Fruit fly (Drosophila melanogaster): ENCODE results near the gene CG3793.
"Not testable (repeated sequence)": the region's sequence is repeated elsewhere in the genome, so short reads cannot be mapped to it uniquely, and the experiment has no call there.

CG3793 gene

DNA sequence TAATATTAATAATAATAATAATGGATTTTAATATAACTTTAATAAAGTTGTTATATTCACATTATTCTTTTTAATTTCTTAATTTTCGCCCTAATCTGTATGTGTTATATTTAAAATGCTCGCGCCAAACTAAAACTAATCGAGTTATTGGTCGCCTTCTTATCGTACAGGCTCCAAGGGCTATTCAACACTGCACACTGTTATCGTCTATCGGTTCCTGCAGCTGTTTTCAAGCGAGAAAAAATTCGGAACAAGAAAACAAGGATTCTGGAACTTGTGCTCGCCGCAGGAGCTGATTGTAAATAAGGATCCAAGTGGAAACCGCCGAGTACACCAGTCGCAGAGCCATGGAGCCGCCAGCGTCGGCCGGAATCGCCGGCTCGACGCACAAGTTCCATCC, at the start of gene CG3793:
TSS of gene CG3793 (plus strand) at position 192 of the 400 bp plus-strand sequence.
- no peak for TF ChIP-seq Pif1B (GFP tag; optimal IDR thresholded peaks at IDR 0.05)
- no peak for TF ChIP-seq rn (GFP tag; IDR thresholded peaks at IDR 0.05)
- TF ChIP-seq fd96Ca (GFP tag; IDR thresholded peaks at IDR 0.05): no peak
- TF ChIP-seq CG4496 (GFP tag; IDR thresholded peaks at IDR 0.05): no peak
- no peak for TF ChIP-seq CG14655 (GFP tag; optimal IDR thresholded peaks at IDR 0.05)
- TF ChIP-seq CG15710 (tag; optimal IDR thresholded peaks at IDR 0.05): no peak
- TF ChIP-seq CG12605 (GFP tag; IDR thresholded peaks at IDR 0.05): no peak
- TF ChIP-seq EcR (GFP tag; optimal IDR thresholded peaks at IDR 0.05): no peak
- no peak for TF ChIP-seq Ets98B (GFP tag; IDR thresholded peaks at IDR 0.05)

DNA sequence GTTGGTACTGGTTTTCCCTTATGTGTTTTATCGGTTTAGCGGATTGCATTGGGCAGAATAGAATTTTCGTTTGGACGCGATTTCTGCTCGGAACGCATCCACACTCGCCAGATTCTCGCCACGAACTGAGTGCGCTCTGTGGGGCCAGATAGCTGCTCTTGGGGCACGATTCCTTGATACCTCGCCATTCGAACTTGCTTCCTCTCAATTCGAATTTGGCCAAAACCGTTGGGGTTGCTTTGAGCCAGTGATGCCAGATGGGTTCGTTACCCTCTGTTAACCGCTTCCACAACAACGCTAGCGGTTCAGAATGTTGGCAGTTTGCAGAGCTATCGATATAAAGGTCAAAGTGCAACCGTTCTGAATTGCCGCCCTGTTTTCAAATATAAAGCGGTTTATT, 45.8 kb upstream of the CG3793 start, which contains the start of gene stol:
TSS of gene stol (minus strand) at position 101 of the 400 bp plus-strand sequence.
- not testable (repeated sequence) for TF ChIP-seq Snoo (tag; optimal IDR thresholded peaks at IDR 0.05); fd96Ca (GFP tag; IDR thresholded peaks at IDR 0.05); Pif1B (GFP tag; optimal IDR thresholded peaks at IDR 0.05)

DNA sequence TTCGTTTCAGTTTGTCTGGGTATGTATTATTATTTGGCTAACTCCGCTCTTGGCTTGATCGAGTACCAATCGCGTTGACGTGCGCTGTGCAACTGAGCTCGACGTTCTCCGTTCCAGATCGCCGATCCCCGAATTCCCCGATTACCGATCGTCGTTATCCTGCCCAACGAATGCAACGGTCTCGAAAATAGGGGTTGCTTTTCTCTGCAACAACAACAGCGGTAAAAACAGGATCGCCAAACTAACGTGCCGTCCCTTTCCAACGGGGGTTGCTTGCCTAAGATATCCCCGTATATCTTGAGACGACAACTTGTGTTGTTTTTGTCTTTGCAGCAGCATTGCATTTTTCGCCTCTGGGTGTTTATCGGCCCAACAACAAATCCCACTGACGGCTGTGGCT, 32.3 kb upstream of the CG3793 start:
- TF ChIP-seq CG12605 (GFP tag; IDR thresholded peaks at IDR 0.05) (no peak), Pif1A (GFP tag; optimal IDR thresholded peaks at IDR 0.05) (no peak), D1 (tag; optimal IDR thresholded peaks at IDR 0.05) (no peak), rn (GFP tag; IDR thresholded peaks at IDR 0.05) (no peak), CG34367 (tag; optimal IDR thresholded peaks at IDR 0.05) (no peak), gl (tag; optimal IDR thresholded peaks at IDR 0.05) (no peak), CG8301 (tag; optimal IDR thresholded peaks at IDR 0.05) (no peak), CG15710 (tag; optimal IDR thresholded peaks at IDR 0.05) (no peak), CG10348 (GFP tag; IDR thresholded peaks at IDR 0.05) (no peak), CG13204 (GFP tag; optimal IDR thresholded peaks at IDR 0.05) (no peak), fd96Ca (GFP tag; IDR thresholded peaks at IDR 0.05) (no peak), CG32121 (GFP tag; IDR thresholded peaks at IDR 0.05) (no peak), CG4496 (GFP tag; IDR thresholded peaks at IDR 0.05) (no peak), CG14655 (GFP tag; optimal IDR thresholded peaks at IDR 0.05) (no peak), Snoo (tag; optimal IDR thresholded peaks at IDR 0.05) (no peak)

DNA sequence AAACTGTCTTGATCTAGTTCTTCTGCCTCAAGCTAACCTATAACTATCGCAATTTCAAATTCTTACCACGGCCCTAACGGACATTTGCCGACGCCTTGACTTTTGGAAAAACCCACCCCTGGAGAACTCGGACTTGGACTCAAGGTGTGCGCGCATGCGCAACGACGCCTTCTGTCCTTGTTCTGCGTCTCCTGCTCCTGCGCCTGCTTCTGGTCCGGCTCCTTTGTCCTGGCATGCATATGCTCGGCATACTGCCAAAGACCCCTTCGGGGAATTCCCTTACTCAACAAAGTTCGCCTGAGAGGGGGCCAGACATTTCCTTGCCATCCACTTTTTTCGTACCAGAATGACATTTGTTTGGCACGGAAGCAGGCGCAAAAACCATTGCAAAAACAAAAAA, 28.1 kb upstream of the CG3793 start:
- TF ChIP-seq CG8301 (tag; optimal IDR thresholded peaks at IDR 0.05): no peak
- TF ChIP-seq CG4496 (GFP tag; IDR thresholded peaks at IDR 0.05): no peak
- TF ChIP-seq CG13204 (GFP tag; optimal IDR thresholded peaks at IDR 0.05): no peak
- no peak for TF ChIP-seq fd96Ca (GFP tag; IDR thresholded peaks at IDR 0.05)
- TF ChIP-seq Ets98B (GFP tag; IDR thresholded peaks at IDR 0.05): no peak
- 0 out of 2 replicates have a peak, but pooled peaks have one; percentile 14 for TF ChIP-seq CG10348 (GFP tag; IDR thresholded peaks at IDR 0.05)

DNA sequence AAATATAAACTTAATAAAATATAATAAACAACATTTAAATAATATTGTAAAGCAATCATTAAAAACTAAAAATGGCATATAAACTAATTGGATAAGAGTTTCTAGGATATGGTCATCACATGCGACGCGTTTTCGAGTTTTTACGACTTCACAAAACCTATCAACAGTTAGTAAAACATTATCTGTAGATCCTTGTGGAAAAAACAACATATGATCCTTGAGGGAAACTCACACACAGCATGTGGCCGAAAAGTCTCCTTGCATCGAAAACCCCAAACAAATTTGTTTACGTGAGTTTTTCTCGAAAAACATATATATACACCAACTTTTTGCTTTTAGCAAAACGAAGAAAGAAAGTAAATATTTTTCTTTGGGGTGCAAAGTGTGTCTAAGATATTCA, 23.1 kb upstream of the CG3793 start:
- TF ChIP-seq CG8159 (tag; optimal IDR thresholded peaks at IDR 0.05): no peak
- TF ChIP-seq EcR (GFP tag; optimal IDR thresholded peaks at IDR 0.05): no peak
- no peak for TF ChIP-seq Snoo (tag; optimal IDR thresholded peaks at IDR 0.05)
- no peak for TF ChIP-seq Pif1B (GFP tag; optimal IDR thresholded peaks at IDR 0.05)
- no peak for TF ChIP-seq CG13204 (GFP tag; optimal IDR thresholded peaks at IDR 0.05)
- no peak for TF ChIP-seq CG32121 (GFP tag; IDR thresholded peaks at IDR 0.05)
- TF ChIP-seq CG4496 (GFP tag; IDR thresholded peaks at IDR 0.05): no peak
- no peak for TF ChIP-seq CG14655 (GFP tag; optimal IDR thresholded peaks at IDR 0.05)
- no peak for TF ChIP-seq Pif1A (GFP tag; optimal IDR thresholded peaks at IDR 0.05)
- TF ChIP-seq gl (tag; optimal IDR thresholded peaks at IDR 0.05): no peak
- no peak for TF ChIP-seq CG12605 (GFP tag; IDR thresholded peaks at IDR 0.05)
- no peak for TF ChIP-seq fd96Ca (GFP tag; IDR thresholded peaks at IDR 0.05)
- TF ChIP-seq Ets98B (GFP tag; IDR thresholded peaks at IDR 0.05): no peak
- no peak for TF ChIP-seq CG17806 (tag; optimal IDR thresholded peaks at IDR 0.05)
- no peak for TF ChIP-seq CG8301 (tag; optimal IDR thresholded peaks at IDR 0.05)
- TF ChIP-seq CG15710 (tag; optimal IDR thresholded peaks at IDR 0.05): no peak
- TF ChIP-seq CG34367 (tag; optimal IDR thresholded peaks at IDR 0.05): no peak
- TF ChIP-seq CG9948 (tag; optimal IDR thresholded peaks at IDR 0.05): no peak
- TF ChIP-seq CG10348 (GFP tag; IDR thresholded peaks at IDR 0.05): no peak

- no peak for TF ChIP-seq Pif1B (GFP tag; optimal IDR thresholded peaks at IDR 0.05)
- TF ChIP-seq CG8301 (tag; optimal IDR thresholded peaks at IDR 0.05): no peak
- TF ChIP-seq fd96Ca (GFP tag; IDR thresholded peaks at IDR 0.05): no peak
- TF ChIP-seq EcR (GFP tag; optimal IDR thresholded peaks at IDR 0.05): no peak
- TF ChIP-seq CG9948 (tag; optimal IDR thresholded peaks at IDR 0.05): no peak
- no peak for TF ChIP-seq CG34367 (tag; optimal IDR thresholded peaks at IDR 0.05)
- no peak for TF ChIP-seq CG10348 (GFP tag; IDR thresholded peaks at IDR 0.05)
- TF ChIP-seq rn (GFP tag; IDR thresholded peaks at IDR 0.05): no peak
- no peak for TF ChIP-seq Pif1A (GFP tag; optimal IDR thresholded peaks at IDR 0.05)
- TF ChIP-seq CG32121 (GFP tag; IDR thresholded peaks at IDR 0.05): no peak
- TF ChIP-seq CG17806 (tag; optimal IDR thresholded peaks at IDR 0.05): no peak
- no peak for TF ChIP-seq CG4496 (GFP tag; IDR thresholded peaks at IDR 0.05)
- TF ChIP-seq CG14655 (GFP tag; optimal IDR thresholded peaks at IDR 0.05): no peak
- no peak for TF ChIP-seq Ets98B (GFP tag; IDR thresholded peaks at IDR 0.05)
- TF ChIP-seq CG12605 (GFP tag; IDR thresholded peaks at IDR 0.05): no peak
- TF ChIP-seq CG15710 (tag; optimal IDR thresholded peaks at IDR 0.05): no peak
- no peak for TF ChIP-seq CG8159 (tag; optimal IDR thresholded peaks at IDR 0.05)
- no peak for TF ChIP-seq CG13204 (GFP tag; optimal IDR thresholded peaks at IDR 0.05)
- no peak for TF ChIP-seq gl (tag; optimal IDR thresholded peaks at IDR 0.05)
- TF ChIP-seq Snoo (tag; optimal IDR thresholded peaks at IDR 0.05): no peak
Observed at dm6 chr2L:15741418-15741817, 22.6 kb upstream of the CG3793 start.

DNA sequence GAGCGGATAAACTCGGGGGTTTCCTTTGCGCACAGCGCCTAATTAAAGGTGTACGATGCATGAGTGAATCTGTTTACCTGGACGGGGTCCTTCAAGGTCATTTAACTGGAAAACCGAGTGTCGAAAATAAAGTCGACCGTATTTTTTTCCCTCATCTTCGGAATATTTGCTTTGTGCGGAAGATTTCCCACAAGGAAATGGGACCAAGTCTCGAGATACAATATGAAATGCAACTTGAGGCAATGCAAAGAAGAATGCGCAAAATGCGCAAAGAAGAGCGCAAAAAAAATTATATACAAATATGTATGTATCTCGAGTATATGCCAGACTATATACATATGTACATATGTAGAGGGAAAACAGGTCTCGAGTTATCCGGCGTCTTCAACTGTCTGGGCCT, 21.0 kb upstream of the CG3793 start:
- TF ChIP-seq Snoo (tag; optimal IDR thresholded peaks at IDR 0.05) (no peak), CG4496 (GFP tag; IDR thresholded peaks at IDR 0.05) (no peak), CG14655 (GFP tag; optimal IDR thresholded peaks at IDR 0.05) (no peak), CG10348 (GFP tag; IDR thresholded peaks at IDR 0.05) (no peak), CG9948 (tag; optimal IDR thresholded peaks at IDR 0.05) (no peak), Pif1B (GFP tag; optimal IDR thresholded peaks at IDR 0.05) (no peak), Ets98B (GFP tag; IDR thresholded peaks at IDR 0.05) (no peak), CG32121 (GFP tag; IDR thresholded peaks at IDR 0.05) (no peak), CG8301 (tag; optimal IDR thresholded peaks at IDR 0.05) (no peak), CG17806 (tag; optimal IDR thresholded peaks at IDR 0.05) (no peak), gl (tag; optimal IDR thresholded peaks at IDR 0.05) (no peak), Pif1A (GFP tag; optimal IDR thresholded peaks at IDR 0.05) (no peak), CG12605 (GFP tag; IDR thresholded peaks at IDR 0.05) (no peak), rn (GFP tag; IDR thresholded peaks at IDR 0.05) (no peak), fd96Ca (GFP tag; IDR thresholded peaks at IDR 0.05) (no peak), CG13204 (GFP tag; optimal IDR thresholded peaks at IDR 0.05) (no peak), CG34367 (tag; optimal IDR thresholded peaks at IDR 0.05) (no peak)

Measured in whole organism, pupa.